Fruit fly (Drosophila melanogaster) whole organism, wandering third instar larva: ENCODE data around the gene TwdlM.

ENCODE experiments used
- Abd-B ChIP-seq: fragments of >200 bp; optimal IDR thresholded peaks from 2 replicates; lab custom pipeline; 2017; ENCODE audit warnings: missing biosample characterization, missing genetic modification characterization
- CrebA ChIP-seq: fragments of 200-800 bp; sonication (Bioruptor generic); optimal IDR thresholded peaks from 2 replicates; lab custom pipeline; 2016; ENCODE audit warnings: missing biosample characterization, mild to moderate bottlenecking, missing genetic modification characterization, borderline replicate concordance
- Myc ChIP-seq: fragments of >200 bp; optimal IDR thresholded peaks from 2 replicates; lab custom pipeline; 2017
- woc ChIP-seq: sonication (Bioruptor generic); optimal IDR thresholded peaks from 2 replicates; lab custom pipeline; 2016; ENCODE audit warnings: missing biosample characterization, mild to moderate bottlenecking, missing genetic modification characterization

- no peak for TF ChIP-seq Myc (lab: Kevin White, UChicago)
- TF ChIP-seq CrebA (GFP tag; lab: Kevin White, UChicago) = no peak
- TF ChIP-seq woc (GFP tag; lab: Kevin White, UChicago) = no peak
- TF ChIP-seq Abd-B = no peak
Measured at dm6 chr3R:26618818-26619217, at the start of gene TwdlM.
